Fruit fly (Drosophila melanogaster) whole organism, embryonic: Measurements from ENCODE around the gene AlkB.

Experiments
- Adf1 ChIP-seq: fragments of 200-800 bp; sonication (Bioruptor generic); IDR thresholded peaks from 2 replicates; pipeline ENCODE4 v1.3.6; 2022; ENCODE audit warnings: missing biosample characterization, missing genetic modification characterization
- BEAF-32 ChIP-seq: fragments of 200-800 bp; sonication (Bioruptor generic); optimal IDR thresholded peaks from 3 replicates; lab custom pipeline; 2017; ENCODE audit warnings: missing biosample characterization, missing genetic modification characterization, mild to moderate bottlenecking, moderate library complexity, missing genetic modification reagents
- Bgb ChIP-seq: fragments of 200-800 bp; sonication (Bioruptor generic); IDR thresholded peaks from 2 replicates; pipeline ENCODE4 v1.3.6; 2022; ENCODE audit warnings: missing biosample characterization, missing genetic modification characterization; ENCODE audit not compliant: partially characterized antibody
- CG10267 ChIP-seq: fragments of 200-800 bp; sonication (Bioruptor generic); optimal IDR thresholded peaks from 2 replicates; lab custom pipeline; 2018; ENCODE audit warnings: missing biosample characterization, mild to moderate bottlenecking, missing genetic modification characterization, moderate library complexity
- CG10321 ChIP-seq: fragments of 200-800 bp; sonication (Bioruptor generic); IDR thresholded peaks from 2 replicates; pipeline ENCODE4 v1.3.6; 2022; ENCODE audit warnings: missing biosample characterization, missing genetic modification characterization
- CG10979 ChIP-seq: fragments of 200-800 bp; sonication (Bioruptor generic); optimal IDR thresholded peaks from 2 replicates; lab custom pipeline; 2018; ENCODE audit warnings: missing biosample characterization, mild to moderate bottlenecking, missing genetic modification characterization, moderate library complexity
- CG13424 ChIP-seq: fragments of 200-800 bp; sonication (Bioruptor generic); optimal IDR thresholded peaks from 2 replicates; lab custom pipeline; 2019; ENCODE audit warnings: missing biosample characterization, mild to moderate bottlenecking, missing genetic modification characterization, moderate library complexity
- CG14441 ChIP-seq: fragments of 200-800 bp; sonication (Bioruptor generic); IDR thresholded peaks from 2 replicates; pipeline ENCODE4 v1.3.6; 2022; ENCODE audit warnings: missing biosample characterization, missing genetic modification characterization
- CG17802 ChIP-seq: fragments of 200-800 bp; sonication (Bioruptor generic); optimal IDR thresholded peaks from 2 replicates; lab custom pipeline; 2018; ENCODE audit warnings: missing biosample characterization, mild to moderate bottlenecking, missing genetic modification characterization, moderate library complexity
- CG1792 ChIP-seq: fragments of 200-800 bp; sonication (Bioruptor generic); optimal IDR thresholded peaks from 2 replicates; lab custom pipeline; 2016; ENCODE audit warnings: missing biosample characterization, missing genetic modification characterization
- CG18619 ChIP-seq: fragments of 200-800 bp; sonication (Bioruptor generic); optimal IDR thresholded peaks from 3 replicates; lab custom pipeline; 2017; ENCODE audit warnings: missing biosample characterization, mild to moderate bottlenecking, missing genetic modification characterization
- CG2712 ChIP-seq: fragments of 200-800 bp; optimal IDR thresholded peaks from 3 replicates; lab custom pipeline; 2019; ENCODE audit warnings: missing biosample characterization, mild to moderate bottlenecking, missing genetic modification characterization, moderate library complexity
- CG3065 ChIP-seq: fragments of 200-800 bp; sonication (Bioruptor generic); optimal IDR thresholded peaks from 2 replicates; lab custom pipeline; 2016; ENCODE audit warnings: missing biosample characterization, missing genetic modification characterization
- CG3163 ChIP-seq: fragments of 200-800 bp; sonication (Bioruptor generic); optimal IDR thresholded peaks from 3 replicates; lab custom pipeline; 2016; ENCODE audit warnings: missing biosample characterization, missing genetic modification characterization
- CG32772 ChIP-seq: fragments of 200-800 bp; sonication (Bioruptor generic); IDR thresholded peaks from 2 replicates; pipeline ENCODE4 v1.3.6; 2022; ENCODE audit warnings: missing biosample characterization, missing genetic modification characterization
- CG4730 ChIP-seq: fragments of 200-800 bp; sonication (Bioruptor generic); IDR thresholded peaks from 2 replicates; pipeline ENCODE4 v1.3.6; 2022; ENCODE audit warnings: missing biosample characterization, missing genetic modification characterization
- CG7556 ChIP-seq: fragments of 200-800 bp; sonication (Bioruptor generic); optimal IDR thresholded peaks from 2 replicates; lab custom pipeline; 2017; ENCODE audit warnings: missing biosample characterization, mild to moderate bottlenecking, missing genetic modification characterization
- CG8478 ChIP-seq: fragments of >200 bp; optimal IDR thresholded peaks from 2 replicates; lab custom pipeline; 2018
- CG8944 ChIP-seq: fragments of 200-800 bp; sonication (Bioruptor generic); optimal IDR thresholded peaks from 3 replicates; lab custom pipeline; 2016; ENCODE audit warnings: missing biosample characterization, missing genetic modification characterization
- CG9437 ChIP-seq: fragments of 200-800 bp; sonication (Bioruptor generic); optimal IDR thresholded peaks from 2 replicates; lab custom pipeline; 2018; ENCODE audit warnings: missing biosample characterization, mild to moderate bottlenecking, missing genetic modification characterization
- CG9817 ChIP-seq: fragments of 200-800 bp; sonication (Bioruptor generic); optimal IDR thresholded peaks from 2 replicates; lab custom pipeline; 2018; ENCODE audit warnings: missing biosample characterization, mild to moderate bottlenecking, missing genetic modification characterization, moderate library complexity
- Dek ChIP-seq: fragments of 200-800 bp; sonication (Bioruptor generic); optimal IDR thresholded peaks from 3 replicates; lab custom pipeline; 2019; ENCODE audit warnings: missing biosample characterization, mild to moderate bottlenecking, missing genetic modification characterization, moderate library complexity
- Dll ChIP-seq: fragments of 200-800 bp; sonication (Bioruptor generic); IDR thresholded peaks from 4 replicates; pipeline ENCODE4 v1.3.6; 2022; ENCODE audit warnings: missing biosample characterization, missing genetic modification characterization; ENCODE audit not compliant: partially characterized antibody
- Dp ChIP-seq: fragments of 200-800 bp; sonication (Bioruptor generic); optimal IDR thresholded peaks from 2 replicates; lab custom pipeline; 2018; ENCODE audit warnings: missing biosample characterization, mild to moderate bottlenecking, missing genetic modification characterization, moderate library complexity
- Fer1 ChIP-seq: fragments of 200-800 bp; sonication (Bioruptor generic); optimal IDR thresholded peaks from 2 replicates; lab custom pipeline; 2017; ENCODE audit warnings: missing biosample characterization, mild to moderate bottlenecking, missing genetic modification characterization
- Fer2 ChIP-seq: fragments of 200-800 bp; sonication (Bioruptor generic); optimal IDR thresholded peaks from 2 replicates; lab custom pipeline; 2018; ENCODE audit warnings: missing biosample characterization, mild to moderate bottlenecking, missing genetic modification characterization, moderate library complexity
- H2.0 ChIP-seq: fragments of 200-800 bp; sonication (Bioruptor generic); IDR thresholded peaks from 2 replicates; pipeline ENCODE4 v1.3.6; 2022; ENCODE audit warnings: missing biosample characterization, missing genetic modification characterization
- Hmr ChIP-seq: fragments of 200-800 bp; sonication (Bioruptor generic); optimal IDR thresholded peaks from 3 replicates; lab custom pipeline; 2017; ENCODE audit warnings: mild to moderate bottlenecking, missing biosample characterization, missing genetic modification reagents, missing genetic modification characterization
- Hr51 ChIP-seq, 2 experiments: fragments of 200-800 bp; sonication (Bioruptor generic); optimal IDR thresholded peaks; 2 replicates in 1 of 2; 3 replicates in 1 of 2; lab custom pipeline; 2016 to 2018; ENCODE audit warnings: missing biosample characterization in 2 of 2, missing genetic modification characterization in 2 of 2, mild to moderate bottlenecking in 1 of 2, moderate library complexity in 1 of 2
- Mad ChIP-seq: fragments of 200-800 bp; sonication (Bioruptor generic); optimal IDR thresholded peaks from 2 replicates; lab custom pipeline; 2016; ENCODE audit warnings: missing biosample characterization, missing genetic modification characterization
- Med ChIP-seq: fragments of 200-800 bp; sonication (Bioruptor generic); peaks from one replicate; lab custom pipeline; 2016; ENCODE audit warnings: missing biosample characterization, missing genetic modification characterization, mild to moderate bottlenecking, inconsistent platforms, moderate library complexity
- NK7.1 ChIP-seq: fragments of 200-800 bp; sonication (Bioruptor generic); optimal IDR thresholded peaks from 3 replicates; lab custom pipeline; 2016; ENCODE audit warnings: missing biosample characterization, missing genetic modification characterization
- Sox100B ChIP-seq: fragments of 200-800 bp; sonication (Bioruptor generic); optimal IDR thresholded peaks from 3 replicates; lab custom pipeline; 2018; ENCODE audit warnings: missing biosample characterization, mild to moderate bottlenecking, missing genetic modification characterization
- az2 ChIP-seq: fragments of 200-800 bp; sonication (Bioruptor generic); optimal IDR thresholded peaks from 3 replicates; lab custom pipeline; 2016; ENCODE audit warnings: missing biosample characterization, missing genetic modification characterization
- bab2 ChIP-seq: fragments of 200-800 bp; sonication (Bioruptor generic); optimal IDR thresholded peaks from 2 replicates; lab custom pipeline; 2016; ENCODE audit warnings: missing biosample characterization, missing genetic modification characterization
- dysf ChIP-seq: fragments of 200-800 bp; sonication (Bioruptor generic); IDR thresholded peaks from 3 replicates; pipeline ENCODE4 v1.3.6; 2022; ENCODE audit warnings: missing biosample characterization, missing genetic modification characterization
- fd96Cb ChIP-seq: fragments of 200-800 bp; sonication (Bioruptor generic); optimal IDR thresholded peaks from 2 replicates; lab custom pipeline; 2018; ENCODE audit warnings: missing biosample characterization, mild to moderate bottlenecking, missing genetic modification characterization, moderate library complexity
- gsb-n ChIP-seq: fragments of 200-800 bp; sonication (Bioruptor generic); optimal IDR thresholded peaks from 3 replicates; lab custom pipeline; 2018; ENCODE audit warnings: missing biosample characterization, mild to moderate bottlenecking, missing genetic modification characterization
- ham ChIP-seq: fragments of 200-800 bp; sonication (Bioruptor generic); IDR thresholded peaks from 2 replicates; pipeline ENCODE4 v1.3.6; 2022; ENCODE audit warnings: missing biosample characterization, missing genetic modification characterization
- ind ChIP-seq: fragments of 200-800 bp; sonication (Bioruptor generic); optimal IDR thresholded peaks from 3 replicates; lab custom pipeline; 2016; ENCODE audit warnings: missing biosample characterization, missing genetic modification characterization
- klu ChIP-seq: fragments of 200-800 bp; sonication (Bioruptor generic); IDR thresholded peaks from 2 replicates; pipeline ENCODE4 v1.3.6; 2022; ENCODE audit warnings: missing biosample characterization, missing genetic modification characterization
- mirr ChIP-seq: fragments of 200-800 bp; sonication (Bioruptor generic); optimal IDR thresholded peaks from 3 replicates; lab custom pipeline; 2018; ENCODE audit warnings: missing biosample characterization, mild to moderate bottlenecking, missing genetic modification characterization
- odd ChIP-seq: fragments of 200-800 bp; sonication (Bioruptor generic); optimal IDR thresholded peaks from 2 replicates; lab custom pipeline; 2017; ENCODE audit warnings: missing biosample characterization, mild to moderate bottlenecking, missing genetic modification characterization
- sens ChIP-seq: fragments of 200-800 bp; sonication (Bioruptor generic); peaks from one replicate; lab custom pipeline; 2016; ENCODE audit warnings: missing biosample characterization, missing genetic modification characterization
- slou ChIP-seq: fragments of 200-800 bp; sonication (Bioruptor generic); optimal IDR thresholded peaks from 3 replicates; lab custom pipeline; 2016; ENCODE audit warnings: missing biosample characterization, missing genetic modification characterization
- sr ChIP-seq: fragments of 200-800 bp; sonication (Bioruptor generic); IDR thresholded peaks from 3 replicates; pipeline ENCODE4 v1.3.6; 2022; ENCODE audit warnings: missing biosample characterization, missing genetic modification characterization
- stc ChIP-seq: fragments of 200-800 bp; sonication (Bioruptor generic); IDR thresholded peaks from 2 replicates; pipeline ENCODE4 v1.3.6; 2022; ENCODE audit warnings: missing biosample characterization, missing genetic modification characterization
- tin ChIP-seq: fragments of 200-800 bp; sonication (Bioruptor generic); optimal IDR thresholded peaks from 3 replicates; lab custom pipeline; 2016; ENCODE audit warnings: missing biosample characterization, missing genetic modification characterization
- tx ChIP-seq: fragments of 200-800 bp; sonication (Bioruptor generic); optimal IDR thresholded peaks from 2 replicates; lab custom pipeline; 2016; ENCODE audit warnings: missing biosample characterization, missing genetic modification characterization
- unc-4 ChIP-seq: fragments of 200-800 bp; sonication (Bioruptor generic); IDR thresholded peaks from 2 replicates; pipeline ENCODE4 v1.3.6; 2022; ENCODE audit warnings: missing biosample characterization, missing genetic modification characterization; ENCODE audit not compliant: partially characterized antibody
- yki ChIP-seq: fragments of >200 bp; optimal IDR thresholded peaks from 3 replicates; lab custom pipeline; 2018

The AlkB gene

dm6 chrX:15849021-15849420, 10.3 kb downstream of the AlkB start, which contains the start of gene sun (continued):
- TF ChIP-seq slou (GFP tag; lab: Kevin White, UChicago) (no peak), CG13424 (tag; lab: Kevin White, UChicago) (no peak), Dp (GFP tag; lab: Kevin White, UChicago) (peak; percentile 49), sens (peak; percentile 66), Med (GFP tag; lab: Kevin White, UChicago) (peak; percentile 82), CG17802 (tag; lab: Kevin White, UChicago) (no peak), CG2712 (peak; percentile 16), Bgb (GFP tag; lab: Robert Waterston, UW) (peak; percentile 38; the same call in 1 of the 2 replicates), unc-4 (GFP tag; lab: Robert Waterston, UW) (peak; percentile 35; the same call in 1 of the 2 replicates), mirr (GFP tag; lab: Kevin White, UChicago) (no peak), H2.0 (no peak), CG4730 (GFP tag; lab: Robert Waterston, UW) (no peak), BEAF-32 (GFP tag; lab: Kevin White, UChicago) (peak; percentile 51)

dm6 chrX:15844139-15844538, 15.1 kb downstream of the AlkB start, which contains the start of the genes ArgRS and CG8578:
TSS of gene ArgRS (minus strand) at chrX:15844145.
TSS of gene CG8578 (plus strand) at chrX:15844476.
- TF ChIP-seq bab2 (GFP tag; lab: Kevin White, UChicago) (peak; percentile 84), Hmr (no peak), klu (no peak; the same call in 1 of the 2 replicates), Hr51 (GFP tag; optimal IDR thresholded peaks at IDR 0.05; lab: Kevin White, UChicago) (peak in 1 of 2 experiments; percentile 18), CG10979 (tag; lab: Kevin White, UChicago) (peak; percentile 21), Dll (GFP tag; lab: Robert Waterston, UW) (peak; percentile 85), CG8478 (no peak), odd (no peak), Fer2 (tag; lab: Kevin White, UChicago) (no peak), CG3163 (peak; percentile 40), tx (GFP tag; lab: Kevin White, UChicago) (peak; percentile 19), CG10321 (GFP tag; lab: Robert Waterston, UW) (no peak), CG9817 (no peak), yki (no peak), Fer1 (GFP tag; lab: Kevin White, UChicago) (no peak), tin (peak; percentile 24), CG32772 (GFP tag; lab: Robert Waterston, UW) (no peak; the same call in 1 of the 2 replicates), ham (GFP tag; lab: Robert Waterston, UW) (no peak), sr (GFP tag; lab: Robert Waterston, UW) (no peak), Adf1 (GFP tag; lab: Robert Waterston, UW) (no peak), CG1792 (GFP tag; lab: Kevin White, UChicago) (peak; percentile 21), CG14441 (GFP tag; lab: Robert Waterston, UW) (peak; percentile 71), Sox100B (GFP tag; lab: Kevin White, UChicago) (no peak), ind (GFP tag; lab: Kevin White, UChicago) (peak; percentile 28), gsb-n (no peak), dysf (GFP tag; lab: Robert Waterston, UW) (peak; percentile 84; the same call in 1 of the 3 replicates), CG7556 (no peak), az2 (GFP tag; lab: Kevin White, UChicago) (peak; percentile 19), CG18619 (GFP tag; lab: Kevin White, UChicago) (no peak), Mad (GFP tag; lab: Kevin White, UChicago) (no peak), CG9437 (GFP tag; lab: Kevin White, UChicago) (peak; percentile 7), Dek (tag; lab: Kevin White, UChicago) (no peak), CG10267 (tag; lab: Kevin White, UChicago) (peak; percentile 23), CG8944 (GFP tag; lab: Kevin White, UChicago) (peak; percentile 7), NK7.1 (GFP tag; lab: Kevin White, UChicago) (peak; percentile 48), stc (peak; percentile 60; the same call in 1 of the 2 replicates), fd96Cb (peak; percentile 12), CG3065 (GFP tag; lab: Kevin White, UChicago) (no peak)
